Fruit fly (Drosophila melanogaster): ENCODE data around the gene CG3226.

Gene CG3226

dm6 chrX:6624977-6625591, 29.0 kb downstream of the CG3226 start:
- TF ChIP-seq Sin3A (optimal IDR thresholded peaks at IDR 0.05) (no peak), h (optimal IDR thresholded peaks at IDR 0.05) (no peak)

dm6 chrX:6624006-6624745, 29.9 kb downstream of the CG3226 start:
- no peak for TF ChIP-seq Myc (optimal IDR thresholded peaks at IDR 0.05)

dm6 chrX:6621566-6622006, 32.5 kb downstream of the CG3226 start:
- TF ChIP-seq ttk (optimal IDR thresholded peaks at IDR 0.05): no peak
- no peak for TF ChIP-seq Sin3A (optimal IDR thresholded peaks at IDR 0.05)
- TF ChIP-seq insv (optimal IDR thresholded peaks at IDR 0.05): no peak
- TF ChIP-seq psq (optimal IDR thresholded peaks at IDR 0.05): no peak
- no peak for TF ChIP-seq Myc (optimal IDR thresholded peaks at IDR 0.05)
- no peak for TF ChIP-seq h (optimal IDR thresholded peaks at IDR 0.05)

dm6 chrX:6617372-6617771, 36.7 kb downstream of the CG3226 start:
- TF ChIP-seq Myc (optimal IDR thresholded peaks at IDR 0.05): no peak
- TF ChIP-seq ttk (optimal IDR thresholded peaks at IDR 0.05): no peak
- no peak for TF ChIP-seq Sin3A (optimal IDR thresholded peaks at IDR 0.05)
- TF ChIP-seq h (optimal IDR thresholded peaks at IDR 0.05): no peak
- TF ChIP-seq psq (optimal IDR thresholded peaks at IDR 0.05): no peak
- TF ChIP-seq insv (optimal IDR thresholded peaks at IDR 0.05): no peak

dm6 chrX:6616771-6617170, 37.3 kb downstream of the CG3226 start:
- TF ChIP-seq Sin3A (optimal IDR thresholded peaks at IDR 0.05): no peak
- no peak for TF ChIP-seq insv (optimal IDR thresholded peaks at IDR 0.05)
- TF ChIP-seq ttk (optimal IDR thresholded peaks at IDR 0.05): no peak
- no peak for TF ChIP-seq h (optimal IDR thresholded peaks at IDR 0.05)
- no peak for TF ChIP-seq psq (optimal IDR thresholded peaks at IDR 0.05)

dm6 chrX:6615476-6615875, 38.6 kb downstream of the CG3226 start:
- TF ChIP-seq Sin3A (optimal IDR thresholded peaks at IDR 0.05): no peak
- TF ChIP-seq Myc (optimal IDR thresholded peaks at IDR 0.05): no peak
- no peak for TF ChIP-seq h (optimal IDR thresholded peaks at IDR 0.05)
- TF ChIP-seq ttk (optimal IDR thresholded peaks at IDR 0.05): no peak
- no peak for TF ChIP-seq insv (optimal IDR thresholded peaks at IDR 0.05)
- no peak for TF ChIP-seq psq (optimal IDR thresholded peaks at IDR 0.05)

- no peak for TF ChIP-seq insv (optimal IDR thresholded peaks at IDR 0.05)
- TF ChIP-seq Sin3A (optimal IDR thresholded peaks at IDR 0.05): no peak
- TF ChIP-seq Myc (optimal IDR thresholded peaks at IDR 0.05): no peak
- no peak for TF ChIP-seq ttk (optimal IDR thresholded peaks at IDR 0.05)
- no peak for TF ChIP-seq h (optimal IDR thresholded peaks at IDR 0.05)
- no peak for TF ChIP-seq psq (optimal IDR thresholded peaks at IDR 0.05)
Observed at dm6 chrX:6614266-6614665, 39.8 kb downstream of the CG3226 start.

- TF ChIP-seq ttk (optimal IDR thresholded peaks at IDR 0.05): no peak
- no peak for TF ChIP-seq Sin3A (optimal IDR thresholded peaks at IDR 0.05)
- no peak for TF ChIP-seq Myc (optimal IDR thresholded peaks at IDR 0.05)
- no peak for TF ChIP-seq psq (optimal IDR thresholded peaks at IDR 0.05)
Observed at dm6 chrX:6613581-6613980, 40.5 kb downstream of the CG3226 start.

- TF ChIP-seq Sin3A (optimal IDR thresholded peaks at IDR 0.05): no peak
- no peak for TF ChIP-seq Myc (optimal IDR thresholded peaks at IDR 0.05)
- TF ChIP-seq h (optimal IDR thresholded peaks at IDR 0.05): no peak
- TF ChIP-seq insv (optimal IDR thresholded peaks at IDR 0.05): no peak
- no peak for TF ChIP-seq ttk (optimal IDR thresholded peaks at IDR 0.05)
Observed at dm6 chrX:6612509-6612908, 41.5 kb downstream of the CG3226 start.

dm6 chrX:6611831-6612230, 42.2 kb downstream of the CG3226 start:
- TF ChIP-seq Sin3A (optimal IDR thresholded peaks at IDR 0.05) (no peak), psq (optimal IDR thresholded peaks at IDR 0.05) (no peak), ttk (optimal IDR thresholded peaks at IDR 0.05) (no peak), insv (optimal IDR thresholded peaks at IDR 0.05) (no peak), Myc (optimal IDR thresholded peaks at IDR 0.05) (no peak), h (optimal IDR thresholded peaks at IDR 0.05) (no peak)

dm6 chrX:6604706-6605105, 49.3 kb downstream of the CG3226 start:
- TF ChIP-seq insv (optimal IDR thresholded peaks at IDR 0.05) (no peak), ttk (optimal IDR thresholded peaks at IDR 0.05) (no peak)

Measured in Kc167 (cell line).